Worm (Caenorhabditis elegans) whole organism, midembryonic: ENCODE data around the gene Y59A8A.8.

ENCODE experiments used
- T22C8.4 ChIP-seq: fragments of 200-800 bp; sonication (Bioruptor generic); IDR thresholded peaks from 2 replicates; pipeline ENCODE4 v1.3.6; 2022; ENCODE audit warnings: missing genetic modification characterization, missing compliant biosample characterization
- cog-1 ChIP-seq: sonication (generic microtip); optimal IDR thresholded peaks from 2 replicates; lab custom pipeline; 2016; ENCODE audit warnings: missing genetic modification characterization, missing compliant biosample characterization
- flt-1 ChIP-seq: fragments of 200-800 bp; sonication (Bioruptor generic); IDR thresholded peaks from 2 replicates; pipeline ENCODE4 v1.3.6; 2022; ENCODE audit warnings: missing genetic modification characterization, missing compliant biosample characterization
- med-1 ChIP-seq: sonication (generic microtip); optimal IDR thresholded peaks from 2 replicates; lab custom pipeline; 2017; ENCODE audit warnings: missing genetic modification characterization, mild to moderate bottlenecking, missing compliant biosample characterization, antibody characterized with exemption, missing genetic modification reagents; ENCODE audit not compliant: insufficient read depth
- ref-1 ChIP-seq: fragments of 200-800 bp; sonication (Bioruptor generic); conservative IDR thresholded peaks from 2 replicates; pipeline ENCODE4 v1.3.6; 2022; ENCODE audit warnings: missing genetic modification reagents, missing genetic modification characterization, missing compliant biosample characterization
- ztf-23 ChIP-seq: fragments of 200-800 bp; sonication (Bioruptor generic); IDR thresholded peaks from 2 replicates; pipeline ENCODE4 v1.3.6; 2022; ENCODE audit warnings: missing genetic modification reagents, missing genetic modification characterization, missing compliant biosample characterization
- ztf-29 ChIP-seq: fragments of 200-800 bp; sonication (Bioruptor generic); IDR thresholded peaks from 2 replicates; pipeline ENCODE4 v1.3.6; 2022; ENCODE audit warnings: missing genetic modification reagents, missing genetic modification characterization, missing compliant biosample characterization

ce11 chrV:17905765-17906164 is 40.4 kb downstream of the Y59A8A.8 start:
- no peak for TF ChIP-seq cog-1 (tag; lab: Kevin White, UChicago)
- TF ChIP-seq ztf-29 (GFP tag; lab: Robert Waterston, UW) = no peak
- TF ChIP-seq ztf-23 (GFP tag; lab: Robert Waterston, UW) = no peak
- no peak for TF ChIP-seq T22C8.4 (GFP tag; lab: Robert Waterston, UW)
- no peak for TF ChIP-seq ref-1 (GFP tag; lab: Robert Waterston, UW)
- TF ChIP-seq flt-1 (GFP tag; lab: Robert Waterston, UW) = no peak
- no peak for TF ChIP-seq med-1 (GFP tag; lab: Kevin White, UChicago)
